Worm (Caenorhabditis elegans) whole organism, dauer: ENCODE measurements around the gene C56C10.4.

Experiments
- unc-62 ChIP-seq: sonication (generic microtip); optimal IDR thresholded peaks from 2 replicates; lab custom pipeline; 2017; ENCODE audit warnings: missing biosample characterization, missing genetic modification reagents, missing genetic modification characterization

The C56C10.4 gene

ce11 chrII:6587264-6587870 lies 4.5 kb downstream of the C56C10.4 start, which contains the start of gene C56C10.7:
Gene C56C10.7, minus strand, starts transcription at chrII:6587575.
- no peak for TF ChIP-seq unc-62 (GFP tag; lab: Kevin White, UChicago)

DNA sequence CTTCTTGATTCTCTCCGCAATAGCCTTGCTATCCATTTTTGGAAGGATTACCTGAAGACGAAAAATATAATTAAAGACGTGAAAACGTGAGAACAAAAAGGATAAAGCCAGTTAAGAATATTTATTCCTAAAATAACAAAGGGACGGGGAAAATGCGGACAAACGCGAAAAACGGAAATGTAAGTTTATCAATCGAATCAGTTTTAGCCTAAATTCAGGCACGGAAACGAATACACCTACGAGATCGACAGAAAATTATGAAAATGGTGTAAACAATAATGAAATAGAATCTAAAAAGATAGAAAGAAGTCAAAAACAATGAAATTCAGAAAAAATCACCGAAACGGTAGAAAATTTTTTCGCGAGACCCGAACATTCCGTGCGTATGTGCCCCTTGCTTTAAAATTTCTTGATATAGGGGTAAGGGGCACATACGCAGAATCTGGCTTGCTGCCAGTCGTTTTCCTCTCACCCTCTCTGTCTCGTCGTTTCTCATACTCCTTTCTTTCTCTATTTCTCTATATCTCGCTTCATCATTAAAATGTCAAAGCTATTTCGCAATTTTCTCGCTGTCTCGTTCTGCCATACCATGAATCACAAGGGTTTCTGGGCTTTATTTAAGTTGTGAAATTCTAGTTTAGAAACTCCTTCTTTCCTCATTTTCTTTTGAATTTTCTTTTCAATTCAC lies 5.9 kb downstream of the C56C10.4 start, which contains the start of gene icd-1:
Gene icd-1 (minus strand): TSS at position 51 of the 688 bp plus-strand sequence.
- no peak for TF ChIP-seq unc-62 (GFP tag; lab: Kevin White, UChicago)

DNA sequence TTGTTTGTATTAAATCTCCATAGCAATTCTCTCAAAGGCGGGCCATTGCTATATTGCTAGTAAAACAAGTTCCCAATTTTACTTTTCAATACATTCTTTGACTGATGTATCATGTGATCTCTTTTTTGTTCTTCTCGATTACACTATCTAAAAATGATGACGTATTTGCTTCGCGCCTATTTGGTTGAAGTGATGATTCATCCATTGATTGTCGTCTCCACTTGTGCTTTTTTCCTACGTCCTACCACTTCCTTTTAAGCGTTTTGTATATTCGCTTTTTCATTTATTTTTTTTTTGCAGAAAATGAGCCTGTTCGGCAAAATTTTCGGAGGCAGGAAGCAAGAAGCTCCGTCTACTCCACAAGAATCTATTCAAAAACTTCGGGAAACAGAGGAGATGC lies 6.5 kb downstream of the C56C10.4 start, which contains the start of gene vps-32.1:
Gene vps-32.1 (plus strand): TSS at position 301 of the 400 bp plus-strand sequence.
- no peak for TF ChIP-seq unc-62 (GFP tag; lab: Kevin White, UChicago)

DNA sequence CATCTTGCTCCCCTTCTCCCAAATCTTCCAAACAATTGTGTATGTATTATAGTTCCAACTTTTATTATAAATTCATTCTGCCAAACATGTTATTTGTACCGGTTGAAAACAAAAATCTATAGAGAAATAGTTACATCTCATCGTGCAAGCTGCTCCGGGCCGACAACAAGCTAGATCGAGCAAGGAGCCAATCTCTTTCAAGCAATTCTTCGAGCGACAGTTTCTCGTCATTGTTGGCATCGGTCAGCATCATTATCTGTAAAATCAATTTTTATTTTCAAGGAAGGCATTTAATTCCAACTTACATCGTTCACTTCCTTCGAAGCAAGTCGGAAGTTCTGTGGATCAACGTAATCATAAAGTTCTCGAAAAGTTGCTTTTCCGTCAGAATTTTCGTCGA lies 8.1 kb downstream of the C56C10.4 start:
- TF ChIP-seq unc-62 (GFP tag; lab: Kevin White, UChicago), result no peak

ce11 chrII:6592251-6592650 lies 9.4 kb downstream of the C56C10.4 start, which contains the start of gene C56C10.9:
Gene C56C10.9, minus strand, starts transcription at chrII:6592351.
- no peak for TF ChIP-seq unc-62 (GFP tag; lab: Kevin White, UChicago)

DNA sequence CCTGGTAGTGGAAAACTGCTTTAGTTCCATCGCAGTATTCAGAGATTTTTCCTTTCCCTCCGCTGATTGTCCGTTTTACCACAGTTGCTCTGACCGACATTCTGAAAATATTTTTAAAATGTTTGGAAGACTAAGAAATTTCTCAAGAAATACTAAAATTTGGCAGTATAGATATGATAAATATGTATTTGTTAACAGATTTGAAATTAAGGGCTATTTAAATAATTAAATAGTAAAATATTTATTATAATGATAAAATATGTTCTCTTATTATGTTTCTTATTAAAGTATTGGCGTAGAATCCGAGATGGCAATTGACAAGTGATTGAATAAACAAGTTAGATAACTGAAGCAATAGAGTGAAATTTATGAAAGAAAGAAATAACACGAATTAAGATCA lies 11.3 kb downstream of the C56C10.4 start, which contains the start of gene aipr-1:
Gene aipr-1 (minus strand): TSS at position 101 of the 400 bp plus-strand sequence.
- TF ChIP-seq unc-62 (GFP tag; lab: Kevin White, UChicago), result no peak

DNA sequence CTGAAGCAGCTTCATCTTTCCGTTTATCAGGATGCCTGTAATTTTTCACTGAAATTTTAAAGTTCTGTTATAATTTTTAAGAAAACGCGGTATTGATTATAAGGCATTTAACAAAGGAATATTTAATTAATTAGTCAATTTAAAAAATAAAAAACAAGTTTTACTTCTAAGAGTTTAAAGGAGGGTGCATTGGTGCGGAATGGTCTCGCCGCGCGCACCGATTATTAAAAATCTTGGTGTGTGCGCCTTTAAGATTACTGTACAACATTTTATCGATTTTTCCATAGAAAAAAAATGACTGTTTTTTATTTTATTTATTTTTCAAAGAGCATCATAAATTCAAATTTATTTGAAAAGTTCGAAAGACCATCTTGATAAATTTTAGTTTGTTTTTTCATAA lies 14.6 kb downstream of the C56C10.4 start:
- no peak for TF ChIP-seq unc-62 (GFP tag; lab: Kevin White, UChicago)

DNA sequence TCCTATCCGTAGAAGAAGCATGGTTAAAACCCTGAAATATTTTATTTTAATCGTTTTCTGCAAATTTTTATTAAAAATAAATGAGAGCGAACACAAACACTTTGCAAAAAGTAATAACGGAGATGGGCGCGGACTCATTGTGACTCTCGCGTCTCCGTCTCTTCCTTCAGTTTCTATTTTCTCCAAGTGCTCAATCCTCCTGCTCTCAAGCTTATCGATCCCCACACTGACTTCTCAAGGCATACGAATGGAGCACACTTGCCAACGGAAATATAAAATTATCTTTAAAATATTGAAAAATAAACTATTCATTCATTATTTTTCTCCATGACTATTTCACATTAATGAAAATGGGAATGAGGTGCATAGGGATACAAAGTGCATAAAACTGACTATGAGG lies 15.2 kb downstream of the C56C10.4 start, which contains the start of gene dnj-8:
Gene dnj-8 (minus strand): TSS at position 31 of the 400 bp plus-strand sequence.
- no peak for TF ChIP-seq unc-62 (GFP tag; lab: Kevin White, UChicago)

- no peak for TF ChIP-seq unc-62 (GFP tag; lab: Kevin White, UChicago)
Observed at ce11 chrII:6600973-6601372, 18.1 kb downstream of the C56C10.4 start, which contains the start of gene vps-33.2. Gene vps-33.2, plus strand, starts transcription at chrII:6601216.

DNA sequence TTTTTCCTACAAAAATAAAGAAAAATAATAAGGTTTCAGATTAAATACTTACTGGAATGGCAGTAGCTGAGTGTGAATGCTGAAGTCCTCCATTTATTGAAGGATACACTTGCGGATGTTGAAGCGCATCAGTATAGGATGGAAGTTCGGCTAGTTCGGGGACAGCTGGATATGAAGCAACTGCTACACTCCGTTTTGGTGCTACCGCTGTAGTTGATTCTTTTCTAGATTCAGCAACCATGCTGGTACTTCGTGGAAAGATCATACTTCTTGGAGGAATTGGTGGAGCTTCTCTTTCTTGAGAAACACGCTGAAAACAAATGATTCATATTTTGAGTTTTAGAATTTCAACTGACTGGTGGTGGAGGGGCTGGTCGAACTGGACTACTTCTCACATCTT lies 25.8 kb downstream of the C56C10.4 start:
- no peak for TF ChIP-seq unc-62 (GFP tag; lab: Kevin White, UChicago)

- TF ChIP-seq unc-62 (GFP tag; lab: Kevin White, UChicago), result no peak
Observed at ce11 chrII:6609315-6609842, 26.5 kb downstream of the C56C10.4 start, which contains the start of gene epg-5. Gene epg-5, minus strand, starts transcription at chrII:6609365.

ce11 chrII:6610262-6610661 lies 27.4 kb downstream of the C56C10.4 start:
- TF ChIP-seq unc-62 (GFP tag; lab: Kevin White, UChicago), result no peak

ce11 chrII:6612544-6612943 lies 29.7 kb downstream of the C56C10.4 start:
- no peak for TF ChIP-seq unc-62 (GFP tag; lab: Kevin White, UChicago)

DNA sequence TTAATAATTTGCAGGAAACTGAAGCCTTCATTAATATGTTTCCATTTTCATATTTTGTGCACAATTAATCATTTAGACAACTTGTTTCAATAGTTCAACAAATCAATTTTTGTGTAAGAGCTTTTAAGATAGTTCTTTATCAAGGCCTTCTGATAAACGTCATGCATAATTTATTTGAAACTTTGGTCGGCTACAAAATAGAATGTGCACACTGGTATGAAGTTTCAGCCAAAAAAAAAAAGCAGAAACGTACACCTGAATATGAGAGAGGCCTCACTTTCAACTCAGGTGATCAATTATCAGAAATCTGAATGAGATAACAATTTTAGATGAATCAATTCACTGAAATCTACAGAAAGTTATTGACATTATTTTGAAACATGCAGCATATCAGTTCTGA lies 31.6 kb downstream of the C56C10.4 start:
- no peak for TF ChIP-seq unc-62 (GFP tag; lab: Kevin White, UChicago)

ce11 chrII:6615232-6616029 lies 32.6 kb downstream of the C56C10.4 start:
- no peak for TF ChIP-seq unc-62 (GFP tag; lab: Kevin White, UChicago)
